Worm (Caenorhabditis elegans) whole organism, L4/young adult: ENCODE data around the gene amt-2.

Source experiments
- W03F9.2 ChIP-seq: fragments of 150-350 bp; optimal IDR thresholded peaks from 2 replicates; lab custom pipeline; 2014; ENCODE audit warnings: missing biosample characterization, missing genetic modification characterization
- dao-5 ChIP-seq: sonication (generic microtip); optimal IDR thresholded peaks from 2 replicates; lab custom pipeline; 2016; ENCODE audit warnings: missing genotype, missing genetic modification characterization, moderate library complexity, missing compliant biosample characterization
- him-1 ChIP-seq: sonication (generic microtip); optimal IDR thresholded peaks from 2 replicates; lab custom pipeline; 2016; ENCODE audit warnings: missing genotype, missing genetic modification reagents, missing genetic modification characterization, missing compliant biosample characterization

- TF ChIP-seq dao-5 (tag; lab: Kevin White, UChicago) (no peak), W03F9.2 (no peak), him-1 (tag; lab: Kevin White, UChicago) (no peak)
Measured at ce11 chrIV:13085675-13086074, 43.5 kb downstream of the amt-2 start.
